Worm (Caenorhabditis elegans) whole organism, young adult: Measurements from ENCODE around the gene T05C3.6.
"Not testable (repeated sequence)": the region's sequence is repeated elsewhere in the genome, so short reads cannot be mapped to it uniquely, and the experiment has no call there.

Experiments used
- C17E4.6 ChIP-seq: fragments of 200-800 bp; sonication (Bioruptor generic); IDR thresholded peaks from 2 replicates; pipeline ENCODE4 v1.3.6; 2022; ENCODE audit warnings: missing genetic modification reagents, missing genetic modification characterization, missing compliant biosample characterization
- F10E7.11 ChIP-seq: sonication (generic microtip); optimal IDR thresholded peaks from 2 replicates; lab custom pipeline; 2017; ENCODE audit warnings: mild to moderate bottlenecking, missing genetic modification characterization, moderate library complexity, missing compliant biosample characterization
- F22D6.2 ChIP-seq: sonication (generic microtip); optimal IDR thresholded peaks from 2 replicates; lab custom pipeline; 2016; ENCODE audit warnings: mild to moderate bottlenecking, missing genetic modification characterization, missing compliant biosample characterization
- F23B12.7 ChIP-seq: sonication (generic microtip); optimal IDR thresholded peaks from 2 replicates; lab custom pipeline; 2017; ENCODE audit warnings: missing genetic modification characterization, mild to moderate bottlenecking, missing compliant biosample characterization, antibody characterized with exemption, moderate library complexity; ENCODE audit not compliant: insufficient read depth
- F33H1.4 ChIP-seq: fragments of 200-800 bp; sonication (Bioruptor generic); IDR thresholded peaks from 2 replicates; pipeline ENCODE4 v1.3.6; 2022; ENCODE audit warnings: missing genetic modification reagents, missing genetic modification characterization, missing compliant biosample characterization
- F55B11.4 ChIP-seq: sonication (generic microtip); optimal IDR thresholded peaks from 2 replicates; lab custom pipeline; 2016; ENCODE audit warnings: missing compliant biosample characterization, missing genetic modification characterization, borderline replicate concordance; ENCODE audit not compliant: insufficient read depth
- F57C9.4 ChIP-seq: sonication (generic microtip); optimal IDR thresholded peaks from 2 replicates; lab custom pipeline; 2017; ENCODE audit warnings: mild to moderate bottlenecking, missing genetic modification characterization, missing compliant biosample characterization
- K12H6.12 ChIP-seq: fragments of 200-800 bp; sonication (Bioruptor generic); optimal IDR thresholded peaks from 2 replicates; lab custom pipeline; 2018; ENCODE audit warnings: mild to moderate bottlenecking, missing genetic modification characterization, missing compliant biosample characterization
- Y53G8AR.9 ChIP-seq: fragments of 200-800 bp; sonication (Bioruptor generic); conservative IDR thresholded peaks from 2 replicates; pipeline ENCODE4 v1.3.6; 2022; ENCODE audit warnings: missing genetic modification reagents, missing genetic modification characterization, missing compliant biosample characterization
- Y67H2A.10 ChIP-seq: fragments of 200-800 bp; sonication (Bioruptor generic); conservative IDR thresholded peaks from 2 replicates; pipeline ENCODE4 v1.3.6; 2022; ENCODE audit warnings: missing genetic modification reagents, missing genetic modification characterization, missing compliant biosample characterization
- atf-7 ChIP-seq: sonication (generic microtip); optimal IDR thresholded peaks from 2 replicates; lab custom pipeline; 2017; ENCODE audit warnings: mild to moderate bottlenecking, missing genetic modification characterization, missing compliant biosample characterization
- ceh-100 ChIP-seq: fragments of 200-800 bp; sonication (Bioruptor generic); IDR thresholded peaks from 2 replicates; pipeline ENCODE4 v1.3.6; 2022; ENCODE audit warnings: missing genetic modification reagents, missing genetic modification characterization, missing compliant biosample characterization
- ceh-58 ChIP-seq: fragments of 200-800 bp; sonication (Bioruptor generic); IDR thresholded peaks from 2 replicates; pipeline ENCODE4 v1.3.6; 2022; ENCODE audit warnings: missing genetic modification characterization, missing compliant biosample characterization
- chd-7 ChIP-seq: sonication (generic microtip); optimal IDR thresholded peaks from 2 replicates; lab custom pipeline; 2016; ENCODE audit warnings: mild to moderate bottlenecking, missing genetic modification characterization, moderate library complexity, missing compliant biosample characterization
- lag-1 ChIP-seq: fragments of 200-800 bp; sonication (Bioruptor generic); IDR thresholded peaks from 2 replicates; pipeline ENCODE4 v1.3.6; 2022; ENCODE audit warnings: missing genetic modification reagents, missing genetic modification characterization, missing compliant biosample characterization
- let-607 ChIP-seq, 2 experiments: fragments of 200-800 bp in 1 of 2; sonication (Bioruptor generic) in 1 of 2; sonication (generic microtip) in 1 of 2; optimal IDR thresholded peaks; 2 replicates each; lab custom pipeline; 2016 to 2018; ENCODE audit warnings: mild to moderate bottlenecking in 2 of 2, missing compliant biosample characterization in 2 of 2, missing genetic modification characterization in 2 of 2, moderate library complexity in 2 of 2, missing genotype in 1 of 2
- lin-26 ChIP-seq: fragments of 200-800 bp; sonication (Bioruptor generic); IDR thresholded peaks from 2 replicates; pipeline ENCODE4 v1.3.6; 2022; ENCODE audit warnings: missing genetic modification reagents, missing genetic modification characterization, missing compliant biosample characterization
- lir-1 ChIP-seq: fragments of 200-800 bp; sonication (Bioruptor generic); conservative IDR thresholded peaks from 2 replicates; pipeline ENCODE4 v1.3.6; 2022; ENCODE audit warnings: missing genetic modification reagents, missing genetic modification characterization, missing compliant biosample characterization
- lsl-1 ChIP-seq: fragments of 200-800 bp; sonication (Bioruptor generic); optimal IDR thresholded peaks from 2 replicates; lab custom pipeline; 2018; ENCODE audit warnings: mild to moderate bottlenecking, missing genetic modification characterization, moderate library complexity, missing compliant biosample characterization
- repo-1 ChIP-seq: sonication (generic microtip); optimal IDR thresholded peaks from 2 replicates; lab custom pipeline; 2017; ENCODE audit warnings: mild to moderate bottlenecking, missing genetic modification characterization, missing compliant biosample characterization
- sdz-38 ChIP-seq: sonication (generic microtip); optimal IDR thresholded peaks from 2 replicates; lab custom pipeline; 2016; ENCODE audit warnings: missing genotype, missing genetic modification characterization, missing compliant biosample characterization
- snpc-1.3 ChIP-seq: sonication (generic microtip); optimal IDR thresholded peaks from 2 replicates; lab custom pipeline; 2017; ENCODE audit warnings: missing genetic modification characterization, mild to moderate bottlenecking, missing compliant biosample characterization, antibody characterized with exemption, moderate library complexity, missing genotype, missing genetic modification reagents; ENCODE audit not compliant: insufficient read depth
- snpc-3.4 ChIP-seq: sonication (generic microtip); optimal IDR thresholded peaks from 2 replicates; lab custom pipeline; 2017; ENCODE audit warnings: missing genetic modification characterization, mild to moderate bottlenecking, missing compliant biosample characterization, antibody characterized with exemption, moderate library complexity, missing genotype, missing genetic modification reagents
- zfh-2 ChIP-seq: fragments of 200-800 bp; sonication (Bioruptor generic); conservative IDR thresholded peaks from 2 replicates; pipeline ENCODE4 v1.3.6; 2022; ENCODE audit warnings: missing genetic modification reagents, missing genetic modification characterization, missing compliant biosample characterization

Gene T05C3.6

DNA sequence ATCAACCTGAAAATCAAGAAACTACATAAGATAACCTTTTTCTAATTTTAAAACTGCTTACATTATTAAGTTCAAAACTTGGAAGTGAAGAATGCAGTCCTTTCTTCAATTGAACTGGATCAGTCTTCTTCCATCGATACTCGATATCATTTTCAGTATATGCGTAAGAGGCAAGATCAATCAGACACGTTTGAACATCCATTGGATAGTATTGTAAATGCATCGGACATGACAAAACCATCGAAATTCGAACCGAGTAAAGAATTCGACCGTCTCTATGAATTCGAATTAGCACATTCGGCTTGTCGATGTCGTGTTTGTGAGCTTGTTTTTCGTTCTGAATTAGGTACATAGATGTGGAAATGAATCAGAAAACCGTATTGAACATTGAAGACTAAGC lies 39.5 kb upstream of the T05C3.6 start (continued):
- TF ChIP-seq F23B12.7 (tag; lab: Kevin White, UChicago) = no peak

DNA sequence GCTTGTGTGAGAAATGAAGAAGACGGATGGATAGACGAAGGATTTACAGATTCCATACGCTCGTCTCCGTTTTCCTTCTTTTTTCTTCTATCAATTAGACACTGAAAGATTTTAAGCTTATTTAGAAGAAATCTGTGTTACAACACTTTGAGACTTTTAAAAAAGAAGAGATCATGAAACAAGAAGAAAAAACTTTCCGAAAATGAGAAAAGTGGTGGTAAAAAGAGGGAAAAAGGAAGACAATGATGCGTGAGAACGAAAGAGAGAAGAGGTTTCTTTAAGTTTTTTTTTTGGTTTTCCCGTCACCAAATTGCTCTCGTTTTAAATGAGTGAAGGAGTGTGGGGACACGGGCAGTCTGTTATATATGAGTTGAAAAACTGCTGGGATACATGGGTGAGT lies 36.6 kb upstream of the T05C3.6 start, which contains the start of gene glc-3:
Gene glc-3 (minus strand): TSS at position 101 of the 400 bp plus-strand sequence.
- no peak for TF ChIP-seq F55B11.4 (tag; lab: Kevin White, UChicago)

- TF ChIP-seq Y53G8AR.9 (GFP tag; lab: Robert Waterston, UW) = no peak
Observed at ce11 chrV:5454955-5455354, 35.3 kb upstream of the T05C3.6 start.

ce11 chrV:5459806-5460205 lies 30.4 kb upstream of the T05C3.6 start, which contains the start of gene ZC317.2:
ZC317.2 (plus strand) TSS chrV:5460106.
- TF ChIP-seq lsl-1 (GFP tag; lab: Kevin White, UChicago) (no peak), F22D6.2 (no peak), lag-1 (GFP tag; lab: Robert Waterston, UW) (no peak), repo-1 (tag; lab: Kevin White, UChicago) (no peak), K12H6.12 (no peak), ceh-100 (GFP tag; lab: Robert Waterston, UW) (no peak), snpc-1.3 (no peak)
- TF ChIP-seq, all 124 proteins: peak for 0

DNA sequence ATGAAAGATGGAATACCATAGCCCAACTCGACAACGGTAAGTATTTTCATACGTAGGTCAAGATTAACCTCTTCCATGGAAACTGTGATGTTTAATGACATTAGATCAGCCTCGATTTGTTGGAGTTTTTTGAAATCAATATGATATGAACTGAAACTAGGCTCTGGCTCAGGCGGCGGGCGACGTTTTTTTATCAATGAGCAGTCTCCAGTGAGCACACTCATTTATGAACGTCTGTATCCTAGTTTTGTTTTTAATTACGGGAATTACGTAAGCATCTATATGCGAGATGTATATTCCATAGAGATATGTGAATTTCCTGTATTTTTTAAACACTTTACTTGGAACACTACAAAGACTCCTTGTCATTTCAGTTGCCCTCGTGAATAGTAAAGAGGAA lies 27.4 kb upstream of the T05C3.6 start, which contains the start of gene srg-67:
Gene srg-67 (minus strand): TSS at position 101 of the 400 bp plus-strand sequence.
- TF ChIP-seq snpc-3.4 (tag; lab: Kevin White, UChicago) = no peak
- TF ChIP-seq chd-7 (tag; lab: Kevin White, UChicago) = no peak
- TF ChIP-seq sdz-38 = no peak
- no peak for TF ChIP-seq lag-1 (GFP tag; lab: Robert Waterston, UW)
- TF ChIP-seq C17E4.6 (GFP tag; lab: Robert Waterston, UW) = no peak
- no peak for TF ChIP-seq F57C9.4 (tag; lab: Kevin White, UChicago)
- no peak for TF ChIP-seq Y53G8AR.9 (GFP tag; lab: Robert Waterston, UW)
- TF ChIP-seq F10E7.11 (tag; lab: Kevin White, UChicago) = no peak
- no peak for TF ChIP-seq Y67H2A.10 (GFP tag; lab: Robert Waterston, UW)
- TF ChIP-seq zfh-2 (GFP tag; lab: Robert Waterston, UW) = no peak
- no peak for TF ChIP-seq F33H1.4 (GFP tag; lab: Robert Waterston, UW)

DNA sequence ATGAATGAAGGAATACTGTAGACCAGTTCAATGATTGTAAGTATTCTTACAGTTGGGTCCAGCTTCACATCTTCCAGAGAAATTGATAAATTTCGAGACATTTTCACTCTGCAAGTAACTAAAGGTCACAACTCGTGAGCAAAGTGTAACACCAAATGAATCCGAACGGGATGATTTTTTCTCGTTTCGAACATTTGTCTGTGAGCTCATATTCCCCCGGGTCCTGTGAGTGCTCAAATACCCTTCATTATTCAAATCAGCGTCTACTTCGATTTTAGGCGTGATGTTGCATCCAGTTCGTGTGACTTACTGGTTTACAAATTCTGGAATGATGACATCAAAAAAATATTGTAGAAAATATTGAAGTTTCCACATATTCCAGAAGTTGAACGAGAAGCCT lies 24.9 kb upstream of the T05C3.6 start, which contains the start of gene srg-68:
Gene srg-68 (minus strand): TSS at position 101 of the 400 bp plus-strand sequence.
- TF ChIP-seq F22D6.2 (no peak), snpc-3.4 (tag; lab: Kevin White, UChicago) (no peak), ceh-100 (GFP tag; lab: Robert Waterston, UW) (no peak), let-607 (tag; optimal IDR thresholded peaks at IDR 0.05; lab: Kevin White, UChicago) (no peak), ceh-58 (GFP tag; lab: Robert Waterston, UW) (no peak)

DNA sequence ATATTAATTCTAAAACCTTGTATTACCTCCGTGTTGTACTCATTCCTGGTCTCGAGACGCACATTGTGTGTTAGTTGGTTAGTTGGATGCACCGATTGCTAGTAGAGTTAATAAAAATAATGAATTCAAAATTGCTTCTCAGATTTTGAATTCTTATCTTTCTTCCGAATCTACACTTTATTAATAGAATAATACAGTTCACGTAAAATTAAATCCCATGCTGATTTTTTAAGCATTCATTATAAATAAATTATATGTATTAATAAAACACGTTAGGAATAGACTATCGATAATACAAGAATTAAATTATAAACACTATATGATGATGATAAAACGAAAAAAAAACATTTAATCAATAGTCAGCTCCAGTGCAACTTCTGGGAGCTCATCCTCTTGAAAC lies 21.8 kb upstream of the T05C3.6 start, which contains the start of gene ZC317.6:
Gene ZC317.6 (minus strand): TSS at position 101 of the 400 bp plus-strand sequence.
- not testable (repeated sequence) for TF ChIP-seq F22D6.2; lin-26 (GFP tag; lab: Robert Waterston, UW); atf-7 (tag; lab: Kevin White, UChicago)

DNA sequence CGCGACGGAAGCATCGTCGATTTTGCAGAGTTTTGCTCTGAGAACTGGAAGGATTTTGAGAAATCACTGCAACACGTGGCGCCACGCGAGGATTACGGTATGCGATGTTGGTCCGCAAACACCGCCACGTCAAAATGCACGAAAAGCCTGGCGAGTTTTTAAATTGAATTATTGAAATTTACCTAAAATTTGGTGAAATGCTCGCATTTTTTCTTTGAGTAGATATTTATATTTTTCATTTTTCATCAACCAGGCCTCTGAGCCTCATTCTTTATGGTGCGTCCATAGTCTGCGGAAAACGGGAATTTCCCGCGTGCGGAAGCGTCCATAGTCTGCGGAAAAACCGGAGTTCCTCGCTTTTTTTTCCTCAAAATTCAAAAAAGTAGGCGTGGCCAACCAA lies 19.3 kb upstream of the T05C3.6 start, which contains the start of gene ZC317.7:
Gene ZC317.7 (minus strand): TSS at position 101 of the 400 bp plus-strand sequence.
- not testable (repeated sequence) for TF ChIP-seq zfh-2 (GFP tag; lab: Robert Waterston, UW); lir-1 (GFP tag; lab: Robert Waterston, UW); lsl-1 (GFP tag; lab: Kevin White, UChicago)
